Worm (Caenorhabditis elegans): Measurements from ENCODE around the gene F40F11.3.

- TF ChIP-seq K12H6.12 (tag; optimal IDR thresholded peaks at IDR 0.05) (no peak), nhr-120 (GFP tag; IDR thresholded peaks at IDR 0.05) (no peak), snpc-1.1 (tag; optimal IDR thresholded peaks at IDR 0.05; ENCODE audit: insufficient read depth) (no peak), sea-2 (GFP tag; IDR thresholded peaks at IDR 0.05) (0 out of 2 replicates have a peak, but pooled peaks have one; percentile 33), lin-35 (GFP tag; optimal IDR thresholded peaks at IDR 0.05) (no peak), D2030.7 (GFP tag; IDR thresholded peaks at IDR 0.05) (no peak), dpff-1 (tag; optimal IDR thresholded peaks at IDR 0.05) (no peak), B0035.1 (tag; optimal IDR thresholded peaks at IDR 0.05) (no peak), pha-4 (tag; optimal IDR thresholded peaks at IDR 0.05) (no peak)
Observed at ce11 chrIV:11583906-11584378, 9.9 kb downstream of the F40F11.3 start, which contains the start of gene F12F6.1.
